Worm (Caenorhabditis elegans) whole organism, L1 larva: ENCODE results near the gene srj-49.

Source experiments
- F16B12.6 ChIP-seq: fragments of 150-350 bp; optimal IDR thresholded peaks from 2 replicates; lab custom pipeline; 2014; ENCODE audit warnings: missing biosample characterization, missing genetic modification characterization
- Y116A8C.19 ChIP-seq: sonication (generic microtip); optimal IDR thresholded peaks from 2 replicates; lab custom pipeline; 2016; ENCODE audit warnings: missing compliant biosample characterization, missing genetic modification characterization, borderline replicate concordance
- aly-2 ChIP-seq: fragments of 150-350 bp; optimal IDR thresholded peaks from 2 replicates; lab custom pipeline; 2014; ENCODE audit warnings: missing biosample characterization, missing genetic modification characterization
- blmp-1 ChIP-seq: fragments of 150-350 bp; optimal IDR thresholded peaks from 2 replicates; lab custom pipeline; 2014; ENCODE audit warnings: missing biosample characterization, missing genetic modification characterization
- ceh-8 ChIP-seq: fragments of 200-800 bp; sonication (Bioruptor generic); optimal IDR thresholded peaks from 2 replicates; lab custom pipeline; 2018; ENCODE audit warnings: mild to moderate bottlenecking, missing genetic modification characterization, moderate library complexity, missing compliant biosample characterization
- ceh-82 ChIP-seq, 3 experiments: fragments of 150-350 bp in 1 of 3; sonication (generic microtip) in 2 of 3; optimal IDR thresholded peaks; 2 replicates each; lab custom pipeline; 2014 to 2017; ENCODE audit warnings: missing biosample characterization in 3 of 3, missing genetic modification characterization in 3 of 3
- ces-1 ChIP-seq: fragments of 150-350 bp; optimal IDR thresholded peaks from 2 replicates; lab custom pipeline; 2014; ENCODE audit warnings: missing biosample characterization, missing genetic modification reagents, missing genetic modification characterization
- dpl-1 ChIP-seq, 3 experiments: fragments of 150-350 bp in 2 of 3; sonication (generic microtip) in 1 of 3; optimal IDR thresholded peaks; 2 replicates each; lab custom pipeline; 2014 to 2017; ENCODE audit warnings: missing biosample characterization in 3 of 3, missing genetic modification characterization in 3 of 3, missing genetic modification reagents in 3 of 3
- dsc-1 ChIP-seq: sonication (generic microtip); optimal IDR thresholded peaks from 2 replicates; lab custom pipeline; 2016; ENCODE audit warnings: mild to moderate bottlenecking, missing genetic modification characterization, missing compliant biosample characterization
- efl-1 ChIP-seq, 4 experiments: fragments of 150-350 bp; optimal IDR thresholded peaks in 3 of 4; peaks in 1 of 4; 1 replicate in 1 of 4; 2 replicates in 3 of 4; lab custom pipeline; 2014; ENCODE audit warnings: missing biosample characterization in 2 of 4, missing genetic modification characterization in 2 of 4, missing genetic modification reagents in 2 of 4
- efl-3 ChIP-seq: fragments of 200-800 bp; sonication (Bioruptor generic); optimal IDR thresholded peaks from 2 replicates; lab custom pipeline; 2018; ENCODE audit warnings: mild to moderate bottlenecking, missing genetic modification characterization, missing compliant biosample characterization
- egl-13 ChIP-seq: sonication (generic microtip); optimal IDR thresholded peaks from 2 replicates; lab custom pipeline; 2016; ENCODE audit warnings: missing genotype, missing genetic modification reagents, missing genetic modification characterization, missing compliant biosample characterization
- elt-3 ChIP-seq, 6 experiments: fragments of 150-350 bp in 1 of 6; sonication (generic microtip); optimal IDR thresholded peaks; 2 replicates each; lab custom pipeline; 2017 to 2018; ENCODE audit warnings: missing biosample characterization in 6 of 6, missing genetic modification characterization in 6 of 6, inconsistent platforms in 1 of 6
- ets-5 ChIP-seq: fragments of 200-800 bp; sonication (Bioruptor generic); IDR thresholded peaks from 2 replicates; pipeline ENCODE4 v1.3.6; 2022; ENCODE audit warnings: missing genetic modification characterization, missing compliant biosample characterization
- fkh-10 ChIP-seq: sonication (generic microtip); optimal IDR thresholded peaks from 2 replicates; lab custom pipeline; 2017; ENCODE audit warnings: missing biosample characterization, missing genetic modification reagents, missing genetic modification characterization
- fkh-4 ChIP-seq: sonication (generic microtip); optimal IDR thresholded peaks from 2 replicates; lab custom pipeline; 2016; ENCODE audit warnings: missing compliant biosample characterization, missing genetic modification characterization, borderline replicate concordance
- fos-1 ChIP-seq: fragments of 150-350 bp; optimal IDR thresholded peaks from 2 replicates; lab custom pipeline; 2014; ENCODE audit warnings: missing biosample characterization, missing genetic modification characterization
- hlh-17 ChIP-seq: fragments of 200-800 bp; sonication (Bioruptor generic); optimal IDR thresholded peaks from 2 replicates; lab custom pipeline; 2018; ENCODE audit warnings: missing genetic modification characterization, mild to moderate bottlenecking, missing compliant biosample characterization, moderate library complexity, borderline replicate concordance
- hpl-2 ChIP-seq: fragments of 150-350 bp; optimal IDR thresholded peaks from 2 replicates; lab custom pipeline; 2014; ENCODE audit warnings: missing biosample characterization, missing genetic modification reagents, missing genetic modification characterization
- jun-1 ChIP-seq: fragments of 150-350 bp; optimal IDR thresholded peaks from 2 replicates; lab custom pipeline; 2014; ENCODE audit warnings: missing biosample characterization, missing genetic modification reagents, missing genetic modification characterization
- lin-13 ChIP-seq: fragments of 150-350 bp; optimal IDR thresholded peaks from 2 replicates; lab custom pipeline; 2014; ENCODE audit warnings: missing biosample characterization, missing genetic modification reagents, missing genetic modification characterization
- lin-14 ChIP-seq: fragments of 200-800 bp; sonication (Bioruptor generic); optimal IDR thresholded peaks from 2 replicates; lab custom pipeline; 2018; ENCODE audit warnings: mild to moderate bottlenecking, missing genetic modification characterization, moderate library complexity, missing compliant biosample characterization
- lin-35 ChIP-seq, 2 experiments: fragments of 150-350 bp; optimal IDR thresholded peaks; 2 replicates each; lab custom pipeline; 2014; ENCODE audit warnings: missing biosample characterization in 2 of 2, missing genetic modification characterization in 2 of 2, missing genetic modification reagents in 2 of 2
- lir-3 ChIP-seq: sonication (generic microtip); optimal IDR thresholded peaks from 2 replicates; lab custom pipeline; 2016; ENCODE audit warnings: mild to moderate bottlenecking, missing genetic modification characterization, moderate library complexity, missing compliant biosample characterization; ENCODE audit not compliant: poor library complexity
- mef-2 ChIP-seq: fragments of 150-350 bp; optimal IDR thresholded peaks from 2 replicates; lab custom pipeline; 2014; ENCODE audit warnings: missing biosample characterization, missing genetic modification characterization
- nhr-11 ChIP-seq: fragments of 150-350 bp; optimal IDR thresholded peaks from 2 replicates; lab custom pipeline; 2014; ENCODE audit warnings: missing biosample characterization, missing genetic modification characterization
- nhr-20 ChIP-seq: sonication (generic microtip); optimal IDR thresholded peaks from 2 replicates; lab custom pipeline; 2016; ENCODE audit warnings: mild to moderate bottlenecking, missing genetic modification characterization, missing compliant biosample characterization
- nhr-84 ChIP-seq: sonication (generic microtip); optimal IDR thresholded peaks from 2 replicates; lab custom pipeline; 2017; ENCODE audit warnings: missing biosample characterization, missing genetic modification characterization
- pax-3 ChIP-seq: fragments of 200-800 bp; sonication (Bioruptor generic); optimal IDR thresholded peaks from 2 replicates; lab custom pipeline; 2018; ENCODE audit warnings: mild to moderate bottlenecking, missing genetic modification characterization, moderate library complexity, missing compliant biosample characterization
- snu-23 ChIP-seq: sonication (generic microtip); optimal IDR thresholded peaks from 2 replicates; lab custom pipeline; 2016; ENCODE audit warnings: missing genetic modification characterization, missing compliant biosample characterization
- sptf-1 ChIP-seq: fragments of 150-350 bp; optimal IDR thresholded peaks from 2 replicates; lab custom pipeline; 2014; ENCODE audit warnings: missing biosample characterization, missing genetic modification characterization
- sup-37 ChIP-seq: fragments of 200-800 bp; sonication (Bioruptor generic); optimal IDR thresholded peaks from 2 replicates; lab custom pipeline; 2018; ENCODE audit warnings: mild to moderate bottlenecking, missing genetic modification characterization, missing compliant biosample characterization
- swsn-7 ChIP-seq: sonication (generic microtip); optimal IDR thresholded peaks from 2 replicates; lab custom pipeline; 2016; ENCODE audit warnings: missing genetic modification characterization, missing compliant biosample characterization
- tlp-1 ChIP-seq: fragments of 150-350 bp; optimal IDR thresholded peaks from 2 replicates; lab custom pipeline; 2014; ENCODE audit warnings: missing biosample characterization, missing genetic modification characterization
- unc-62 ChIP-seq: fragments of 150-350 bp; optimal IDR thresholded peaks from 2 replicates; lab custom pipeline; 2014; ENCODE audit warnings: missing biosample characterization, missing genetic modification reagents, missing genetic modification characterization
- unc-86 ChIP-seq: sonication (generic microtip); optimal IDR thresholded peaks from 2 replicates; lab custom pipeline; 2016; ENCODE audit warnings: missing genetic modification characterization, missing compliant biosample characterization
- unc-98 ChIP-seq: fragments of 200-800 bp; sonication (Bioruptor generic); IDR thresholded peaks from 2 replicates; pipeline ENCODE4 v1.3.6; 2022; ENCODE audit warnings: missing genetic modification characterization, missing compliant biosample characterization
- zag-1 ChIP-seq: fragments of 150-350 bp; optimal IDR thresholded peaks from 2 replicates; lab custom pipeline; 2014; ENCODE audit warnings: missing biosample characterization, missing genetic modification characterization
- zip-4 ChIP-seq: fragments of 200-800 bp; sonication (Bioruptor generic); optimal IDR thresholded peaks from 2 replicates; lab custom pipeline; 2018; ENCODE audit warnings: mild to moderate bottlenecking, missing genetic modification characterization, moderate library complexity, missing compliant biosample characterization

The srj-49 gene

ce11 chrV:2872947-2873346 is 24.8 kb upstream of the srj-49 start:
- TF ChIP-seq unc-86 (tag; lab: Kevin White, UChicago) (no peak), fkh-4 (tag; lab: Kevin White, UChicago) (no peak), efl-3 (no peak), lin-13 (GFP tag; lab: Kevin White, UChicago) (no peak)

ce11 chrV:2871754-2872504 is 23.8 kb upstream of the srj-49 start:
- TF ChIP-seq snu-23 (GFP tag; lab: Kevin White, UChicago): no peak
- TF ChIP-seq F16B12.6 (tag; lab: Kevin White, UChicago): no peak
- TF ChIP-seq dsc-1 (tag; lab: Kevin White, UChicago): no peak
- no peak for TF ChIP-seq egl-13 (tag; lab: Kevin White, UChicago)
- no peak for TF ChIP-seq nhr-11 (tag; lab: Kevin White, UChicago)
- TF ChIP-seq lin-35 (GFP tag; optimal IDR thresholded peaks at IDR 0.05; lab: Kevin White, UChicago): no peak
- no peak for TF ChIP-seq lin-14 (GFP tag; lab: Kevin White, UChicago)
- no peak for TF ChIP-seq hlh-17 (GFP tag; lab: Kevin White, UChicago)

ce11 chrV:2870127-2870526 is 22.0 kb upstream of the srj-49 start, which contains the start of gene srh-243:
Gene srh-243 (plus strand): TSS chrV:2870427.
- TF ChIP-seq mef-2 (tag; lab: Kevin White, UChicago) (no peak), ces-1 (GFP tag; lab: Kevin White, UChicago) (no peak), ceh-82 (tag; optimal IDR thresholded peaks at IDR 0.05; lab: Kevin White, UChicago) (no peak), jun-1 (tag; lab: Kevin White, UChicago) (no peak), aly-2 (tag; lab: Kevin White, UChicago) (no peak), Y116A8C.19 (tag; lab: Kevin White, UChicago) (no peak), F16B12.6 (tag; lab: Kevin White, UChicago) (no peak), unc-86 (tag; lab: Kevin White, UChicago) (no peak), tlp-1 (tag; lab: Kevin White, UChicago) (no peak), efl-1 (optimal IDR thresholded peaks at IDR 0.05; lab: Kevin White, UChicago) (no peak), efl-1 (GFP tag; optimal IDR thresholded peaks at IDR 0.05 in 1 of 2; lab: Kevin White, UChicago) (no peak), zip-4 (GFP tag; lab: Kevin White, UChicago) (no peak), blmp-1 (tag; lab: Kevin White, UChicago) (no peak)

- TF ChIP-seq lir-3 (tag; lab: Kevin White, UChicago) (no peak), hpl-2 (no peak), sup-37 (GFP tag; lab: Kevin White, UChicago) (no peak), nhr-84 (tag; lab: Kevin White, UChicago) (no peak), elt-3 (tag; optimal IDR thresholded peaks at IDR 0.05; lab: Kevin White, UChicago) (no peak), sptf-1 (tag; lab: Kevin White, UChicago) (no peak), mef-2 (tag; lab: Kevin White, UChicago) (no peak), tlp-1 (tag; lab: Kevin White, UChicago) (no peak), zag-1 (tag; lab: Kevin White, UChicago) (no peak), unc-62 (GFP tag; lab: Kevin White, UChicago) (no peak), nhr-20 (tag; lab: Kevin White, UChicago) (no peak), unc-98 (GFP tag; lab: Robert Waterston, UW) (no peak), dpl-1 (GFP tag; optimal IDR thresholded peaks at IDR 0.05; lab: Kevin White, UChicago) (no peak), swsn-7 (tag; lab: Kevin White, UChicago) (no peak), fkh-10 (GFP tag; lab: Kevin White, UChicago) (no peak), pax-3 (tag; lab: Kevin White, UChicago) (no peak), ceh-8 (no peak), snu-23 (GFP tag; lab: Kevin White, UChicago) (no peak), fos-1 (tag; lab: Kevin White, UChicago) (no peak), ets-5 (no peak)
- TF ChIP-seq, all 84 proteins: peak for 0
Measured at ce11 chrV:2869503-2869902, 21.4 kb upstream of the srj-49 start, which contains the start of gene srh-241. Gene srh-241 (minus strand): TSS chrV:2869603.
